Worm (Caenorhabditis elegans): ENCODE measurements around the gene tag-276.

- TF ChIP-seq zip-8 (tag; optimal IDR thresholded peaks at IDR 0.05), result no peak
- TF ChIP-seq mls-2 (tag; optimal IDR thresholded peaks at IDR 0.05), result no peak
- no peak for TF ChIP-seq ztf-11 (tag; optimal IDR thresholded peaks at IDR 0.05)
- TF ChIP-seq lin-13 (tag; optimal IDR thresholded peaks at IDR 0.05), result no peak
- no peak for TF ChIP-seq elt-3 (tag; optimal IDR thresholded peaks at IDR 0.05)
- no peak for TF ChIP-seq nhr-28 (tag; optimal IDR thresholded peaks at IDR 0.05)
- TF ChIP-seq mab-5 (tag; optimal IDR thresholded peaks at IDR 0.05), result no peak
- TF ChIP-seq nhr-237 (tag; optimal IDR thresholded peaks at IDR 0.05), result no peak
- no peak for TF ChIP-seq ces-1 (GFP tag; optimal IDR thresholded peaks at IDR 0.05)
- TF ChIP-seq unc-62 (GFP tag; optimal IDR thresholded peaks at IDR 0.05), result no peak
- no peak for TF ChIP-seq nhr-12 (tag; optimal IDR thresholded peaks at IDR 0.05)
- no peak for TF ChIP-seq unc-39 (tag; optimal IDR thresholded peaks at IDR 0.05)
- TF ChIP-seq pha-4 (tag; optimal IDR thresholded peaks at IDR 0.05), result no peak
- no peak for TF ChIP-seq nhr-76 (tag; optimal IDR thresholded peaks at IDR 0.05)
Measured at ce11 chrII:12199209-12199608, 49.7 kb downstream of the tag-276 start.

All from whole organism, mixed stage, embryonic.